Worm (Caenorhabditis elegans) whole organism, dauer: Measurements from ENCODE around the gene sand-1.

Source experiments
- unc-62 ChIP-seq: sonication (generic microtip); optimal IDR thresholded peaks from 2 replicates; lab custom pipeline; 2017; ENCODE audit warnings: missing biosample characterization, missing genetic modification reagents, missing genetic modification characterization

The sand-1 gene

DNA sequence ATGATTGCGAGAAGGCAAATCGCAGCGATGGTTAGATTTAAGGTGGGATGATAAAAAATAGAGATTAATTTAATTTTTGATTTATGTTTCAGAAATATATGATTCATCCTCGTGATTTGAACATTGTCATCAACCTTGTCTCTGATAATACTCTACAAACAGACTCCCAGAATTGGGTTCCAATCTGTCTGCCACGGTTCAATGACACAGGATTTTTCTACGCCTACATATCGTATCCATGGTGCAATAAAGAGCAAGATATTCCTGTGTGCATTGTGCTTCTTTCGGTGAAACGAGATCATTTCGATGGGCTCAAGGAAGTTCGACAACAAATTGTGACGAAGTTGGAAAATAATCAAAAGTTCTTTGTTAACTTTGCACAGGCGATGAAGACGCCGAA, 1.2 kb downstream of the sand-1 start:
- TF ChIP-seq unc-62 (GFP tag; lab: Kevin White, UChicago) = no peak

DNA sequence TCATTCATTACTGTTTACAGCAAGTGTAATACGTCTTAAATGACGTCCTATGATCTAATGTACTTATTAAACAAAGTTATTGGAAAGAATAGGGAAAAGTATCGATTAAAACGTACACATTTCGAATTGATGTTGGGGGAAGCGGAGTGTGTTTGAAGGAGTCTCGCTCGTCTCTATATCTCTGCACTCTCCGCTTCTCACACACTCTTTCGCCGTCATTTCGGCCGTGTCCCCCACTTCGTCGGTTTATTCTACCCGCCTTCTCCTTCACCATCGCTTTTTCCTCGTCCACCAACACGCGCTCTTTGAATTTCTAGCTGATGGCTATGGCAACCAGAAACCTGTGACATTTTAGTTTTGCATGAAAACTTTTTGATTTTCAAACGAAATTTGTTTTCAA, 2.2 kb downstream of the sand-1 start:
- TF ChIP-seq unc-62 (GFP tag; lab: Kevin White, UChicago) = no peak

DNA sequence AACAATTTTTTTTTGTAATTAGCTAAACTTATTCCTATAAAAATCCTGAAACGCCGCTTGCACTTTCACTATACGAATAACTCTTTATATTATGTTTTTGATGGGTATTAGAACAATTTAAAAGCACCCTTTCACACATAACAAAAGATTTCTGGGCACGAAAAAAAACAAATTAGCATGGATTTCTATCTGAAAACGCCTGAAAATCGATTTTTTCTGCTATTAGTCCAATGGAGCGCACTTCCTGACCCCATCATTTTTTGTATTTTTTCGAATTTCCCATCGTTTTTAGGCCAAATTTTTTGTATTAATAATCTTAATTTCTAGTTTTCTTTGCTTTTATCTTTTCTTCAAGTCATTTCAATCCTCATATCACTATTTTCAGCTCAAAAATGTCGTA, 2.7 kb downstream of the sand-1 start, which contains the start of gene F41H10.3:
Gene F41H10.3, plus strand, starts transcription at position 388 of the 400 bp plus-strand sequence.
- no peak for TF ChIP-seq unc-62 (GFP tag; lab: Kevin White, UChicago)

DNA sequence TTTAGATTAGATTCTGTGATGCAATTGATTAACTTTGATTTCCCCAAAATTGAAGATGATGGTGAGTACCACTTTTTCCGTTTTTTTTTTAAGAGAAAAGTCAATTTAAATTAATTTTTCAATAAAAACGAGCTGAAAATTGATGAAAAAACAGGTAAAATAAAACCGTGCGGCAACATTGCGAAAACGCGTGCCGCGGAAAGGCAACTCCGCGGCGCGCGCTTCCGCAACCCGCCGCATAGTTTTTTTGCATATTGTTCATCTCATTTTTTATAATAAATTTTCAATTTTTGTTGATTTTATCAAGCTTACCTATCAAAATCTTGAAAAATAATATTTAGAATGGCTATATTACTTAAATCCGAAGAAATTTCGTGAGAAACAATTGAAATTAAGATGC, 4.2 kb downstream of the sand-1 start:
- TF ChIP-seq unc-62 (GFP tag; lab: Kevin White, UChicago) = no peak

DNA sequence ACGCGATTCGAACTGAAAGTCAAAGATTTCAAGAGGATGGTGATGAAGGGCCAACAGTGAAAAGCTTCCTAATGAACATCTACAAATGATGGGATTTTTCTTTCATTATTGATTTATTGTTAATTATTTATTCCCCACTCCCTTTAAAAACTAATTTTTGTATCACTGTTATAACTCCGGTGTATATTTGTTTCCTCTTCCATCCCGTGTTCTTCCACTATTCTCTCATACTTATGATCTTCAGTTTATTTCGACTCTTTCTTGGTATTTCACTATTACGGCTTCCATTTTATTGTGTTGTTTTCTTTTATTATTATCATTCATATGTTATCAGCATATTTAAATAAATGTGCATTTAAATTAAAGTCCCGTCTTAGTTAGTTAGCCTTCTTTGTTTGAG, 7.7 kb downstream of the sand-1 start:
- TF ChIP-seq unc-62 (GFP tag; lab: Kevin White, UChicago) = no peak

DNA sequence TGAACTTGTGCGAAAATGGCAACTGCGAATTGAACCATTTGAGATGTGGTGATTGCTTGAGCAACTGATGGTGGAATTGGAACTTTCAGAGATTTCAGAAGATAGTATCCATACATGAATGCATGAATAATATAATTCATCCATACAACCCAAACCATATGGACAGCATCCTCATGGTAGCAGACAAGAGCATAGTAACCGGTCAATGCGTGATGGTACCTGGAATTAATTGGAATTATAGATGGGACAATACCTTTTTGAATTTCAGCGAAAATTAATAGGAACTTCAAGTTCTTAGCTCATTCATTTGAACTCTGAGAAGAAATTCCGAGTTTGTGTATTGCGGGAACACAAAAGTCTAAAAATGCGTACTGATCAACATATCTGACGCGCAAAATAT, 8.3 kb downstream of the sand-1 start:
- TF ChIP-seq unc-62 (GFP tag; lab: Kevin White, UChicago) = no peak

DNA sequence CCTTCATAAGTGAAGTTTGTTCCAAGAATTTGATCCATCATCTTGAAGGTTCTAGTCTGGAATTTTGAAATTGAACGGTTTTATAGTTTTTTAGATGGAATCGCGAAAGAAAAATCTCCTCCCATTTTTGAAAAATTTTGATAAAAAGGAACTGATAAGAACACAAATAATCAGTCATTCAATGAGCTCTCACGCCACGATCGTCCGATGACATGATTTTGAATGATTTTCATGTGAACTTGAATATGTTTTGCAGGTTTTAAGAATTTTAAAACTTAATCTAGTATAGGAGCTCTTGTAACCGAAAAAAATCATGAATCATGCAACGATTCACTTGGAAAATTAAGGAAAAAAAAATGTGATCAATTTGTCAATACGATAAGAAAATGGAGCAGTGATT, 10.4 kb downstream of the sand-1 start, which contains the start of gene elo-5:
Gene elo-5, minus strand, starts transcription at position 56 of the 400 bp plus-strand sequence.
- no peak for TF ChIP-seq unc-62 (GFP tag; lab: Kevin White, UChicago)

DNA sequence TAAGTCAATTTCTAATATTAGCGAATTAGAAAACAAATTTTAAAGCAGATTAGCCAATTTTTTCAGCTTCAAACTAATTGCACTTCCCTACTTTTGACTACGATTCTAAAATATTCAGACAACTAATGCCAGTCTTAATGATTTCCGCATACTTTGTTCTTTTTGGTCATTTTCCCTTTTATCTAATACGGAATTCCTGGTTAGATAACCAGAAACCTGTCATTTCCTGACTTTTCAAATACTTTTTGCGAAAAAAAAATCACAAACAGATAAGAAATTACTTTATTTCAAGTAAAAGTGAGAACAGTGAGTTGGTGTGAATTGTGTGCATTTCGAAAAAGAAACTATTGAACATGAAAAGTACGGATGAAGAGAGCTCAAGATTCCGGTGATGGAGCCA, 13.5 kb downstream of the sand-1 start:
- TF ChIP-seq unc-62 (GFP tag; lab: Kevin White, UChicago) = no peak

DNA sequence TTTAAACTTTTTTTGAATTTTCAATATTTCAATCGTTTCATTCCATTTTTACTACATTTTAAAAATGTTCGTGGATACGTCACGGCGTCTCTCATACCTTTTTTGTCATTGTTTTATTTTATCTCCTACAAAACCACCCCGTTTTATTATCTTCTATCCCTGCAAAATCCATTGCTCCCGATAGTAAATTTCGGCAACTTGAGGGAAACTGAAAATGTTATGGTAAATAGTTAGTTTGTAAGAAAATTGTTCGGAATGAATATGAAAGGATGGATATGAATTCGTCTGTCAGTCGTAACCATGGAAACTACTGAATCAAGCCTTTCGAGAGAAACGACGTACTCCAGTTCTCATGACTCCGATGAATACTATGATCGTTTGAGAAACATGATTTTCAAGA, 14.7 kb downstream of the sand-1 start, which contains the start of gene F41H10.2:
Gene F41H10.2, plus strand, starts transcription at position 301 of the 400 bp plus-strand sequence.
- TF ChIP-seq unc-62 (GFP tag; lab: Kevin White, UChicago) = no peak

DNA sequence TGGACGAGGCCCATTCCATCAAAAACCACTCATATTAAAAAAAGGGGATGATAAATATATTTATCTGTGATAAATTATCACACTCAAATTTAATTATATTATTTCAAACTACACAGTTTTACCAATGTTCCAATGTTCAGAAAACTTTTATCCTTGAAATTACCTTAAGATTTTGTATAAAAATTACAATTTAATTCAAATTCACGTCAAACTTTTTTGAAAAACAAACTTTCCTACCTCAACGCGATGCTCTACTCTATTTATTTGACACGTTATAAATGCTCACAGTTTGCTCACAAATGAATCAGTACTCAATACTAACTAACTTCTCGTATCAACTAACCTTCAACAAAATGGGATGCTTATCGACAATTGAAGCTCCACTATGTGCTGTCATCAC, 15.9 kb downstream of the sand-1 start, which contains the start of gene F41H10.1:
Gene F41H10.1, plus strand, starts transcription at position 301 of the 400 bp plus-strand sequence.
- TF ChIP-seq unc-62 (GFP tag; lab: Kevin White, UChicago) = no peak

DNA sequence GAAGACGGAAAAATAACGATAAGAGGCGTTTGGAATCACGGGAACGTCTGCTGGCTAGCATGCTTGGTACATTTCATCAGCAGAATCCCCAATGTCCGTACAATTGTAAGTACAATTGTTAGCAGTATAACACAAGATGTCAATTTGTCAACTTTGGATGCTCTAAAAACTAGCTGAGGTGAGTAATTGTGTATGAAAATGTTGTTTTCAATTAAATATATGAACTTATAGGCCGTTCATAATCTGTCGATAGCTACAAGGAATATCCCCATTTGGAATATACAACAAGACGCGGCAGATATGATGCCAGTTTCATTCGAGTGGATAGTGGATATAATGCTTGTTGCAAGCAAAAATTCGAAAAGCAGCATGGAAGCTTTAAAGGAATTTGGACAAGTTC, 18.4 kb downstream of the sand-1 start, which contains the start of gene F41H10.12:
Gene F41H10.12, plus strand, starts transcription at position 301 of the 400 bp plus-strand sequence.
- no peak for TF ChIP-seq unc-62 (GFP tag; lab: Kevin White, UChicago)

DNA sequence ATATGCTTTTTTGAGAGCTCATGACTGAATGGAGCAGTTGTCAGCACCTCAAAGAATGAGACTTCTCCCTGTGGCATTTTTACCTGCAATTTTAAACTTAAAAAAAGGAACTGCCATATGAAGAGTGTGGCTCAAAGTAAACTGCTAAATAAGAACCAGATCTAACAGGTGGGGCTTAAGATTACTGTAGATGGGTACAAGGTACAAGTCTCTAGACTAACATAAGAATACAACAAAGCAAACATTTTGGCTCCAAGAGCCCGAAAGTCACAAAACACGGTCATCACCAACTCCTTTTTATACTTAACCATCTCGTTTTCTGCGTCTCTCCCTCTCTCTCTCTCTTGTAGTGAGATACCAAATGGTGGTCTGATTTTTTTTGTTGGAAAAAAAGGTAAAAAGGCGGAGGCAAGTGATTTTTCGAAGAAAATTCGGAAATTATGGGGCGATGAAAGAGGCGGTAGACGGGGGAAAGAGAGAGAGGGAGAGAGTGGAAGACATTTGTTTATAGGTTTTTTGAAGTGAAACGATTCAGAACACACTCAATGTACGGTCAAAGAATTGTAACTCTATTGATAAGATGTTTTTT, 21.9 kb downstream of the sand-1 start, which contains the start of gene elo-6:
Gene elo-6, minus strand, starts transcription at position 83 of the 589 bp plus-strand sequence.
- TF ChIP-seq unc-62 (GFP tag; lab: Kevin White, UChicago) = no peak

DNA sequence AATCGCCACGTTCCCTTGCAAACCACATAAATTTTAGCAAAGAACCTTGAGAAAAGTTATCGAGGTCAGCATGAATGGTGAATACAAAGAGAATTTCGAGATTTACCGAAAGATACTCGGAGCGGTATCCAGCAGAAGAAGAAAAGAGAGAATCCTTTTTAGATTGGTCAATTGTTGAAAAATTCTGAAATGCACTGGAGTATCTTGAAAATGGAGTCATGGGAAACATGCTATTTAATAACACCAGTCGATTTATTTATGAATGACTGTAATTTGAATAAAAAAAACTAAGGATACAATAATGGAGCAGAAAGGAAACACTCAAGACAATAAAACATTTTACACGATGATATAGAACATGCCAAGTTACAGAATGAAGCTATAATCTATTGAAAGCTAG, 23.3 kb downstream of the sand-1 start:
- no peak for TF ChIP-seq unc-62 (GFP tag; lab: Kevin White, UChicago)

DNA sequence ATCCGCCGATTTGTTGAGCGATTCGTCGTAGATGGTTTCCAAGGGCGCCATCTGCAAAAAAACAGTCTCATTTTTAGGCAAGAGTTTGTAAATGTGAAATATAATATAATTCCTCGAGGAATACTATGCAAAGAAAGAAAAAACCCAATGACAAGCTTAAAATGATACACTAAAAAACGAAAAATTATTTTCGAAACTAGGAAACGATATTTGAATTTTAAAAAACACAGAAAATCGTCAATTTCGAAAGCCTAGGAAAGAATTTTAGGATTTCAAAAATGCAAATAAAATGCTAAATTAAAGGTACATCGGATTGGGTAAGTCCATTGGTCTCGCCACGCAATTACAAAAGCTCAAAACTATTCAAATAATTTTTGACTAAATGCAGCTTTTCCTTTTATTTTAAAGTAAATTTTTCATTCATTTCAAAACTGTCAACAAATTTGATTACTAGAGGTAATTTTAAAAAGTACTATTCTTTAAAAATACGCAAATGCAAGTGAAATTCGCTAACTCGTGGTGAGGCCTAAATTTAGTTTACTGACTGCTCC, 24.9 kb downstream of the sand-1 start, which contains the start of the genes htp-1 and ZK616.5:
Gene htp-1, minus strand, starts transcription at position 51 of the 551 bp plus-strand sequence.
Gene ZK616.5, plus strand, starts transcription at position 423 of the 551 bp plus-strand sequence.
- no peak for TF ChIP-seq unc-62 (GFP tag; lab: Kevin White, UChicago)

DNA sequence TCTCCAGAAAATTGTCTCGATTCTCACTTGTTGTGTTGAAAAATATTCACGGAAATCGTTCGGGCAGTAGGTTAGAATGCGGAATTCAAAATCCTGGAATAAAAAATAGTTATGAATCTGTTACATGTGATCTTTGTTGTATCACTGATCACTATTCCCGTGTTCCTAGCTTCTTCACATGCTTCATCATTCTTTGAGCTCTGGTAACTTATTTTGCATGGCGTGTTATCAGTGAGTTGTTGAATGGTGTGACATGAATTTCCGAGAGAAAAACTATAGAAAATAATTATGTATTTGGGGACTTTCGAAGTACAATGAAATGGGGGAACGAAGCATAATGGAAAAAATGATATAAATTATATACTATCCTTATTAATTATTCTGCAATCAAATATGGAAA, 26.9 kb downstream of the sand-1 start:
- TF ChIP-seq unc-62 (GFP tag; lab: Kevin White, UChicago) = no peak

DNA sequence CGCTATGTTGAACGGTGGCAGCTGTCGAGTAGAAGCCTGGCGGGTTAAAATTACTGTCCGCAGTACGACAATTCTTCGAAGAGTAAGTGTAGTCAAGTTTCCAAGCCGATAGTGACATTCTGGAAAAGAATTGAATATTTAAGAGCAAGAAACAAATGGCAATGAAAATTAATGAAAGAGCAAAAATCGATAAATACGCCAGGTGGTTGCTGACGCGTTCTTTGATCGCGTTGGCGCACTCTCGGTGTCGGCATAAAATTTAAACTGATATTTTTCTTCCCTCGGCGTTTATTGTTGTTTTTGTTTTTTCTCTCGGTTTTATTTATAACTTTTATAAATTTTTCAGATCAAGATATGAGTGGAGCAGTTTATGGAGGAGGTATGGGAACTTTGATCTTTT, 28.0 kb downstream of the sand-1 start, which contains the start of the genes perm-3 and swsn-6:
Gene perm-3, minus strand, starts transcription at position 118 of the 400 bp plus-strand sequence.
Gene swsn-6, plus strand, starts transcription at position 347 of the 400 bp plus-strand sequence.
- TF ChIP-seq unc-62 (GFP tag; lab: Kevin White, UChicago) = no peak
